Worm (Caenorhabditis elegans): ENCODE results near the gene C35A11.4.

DNA sequence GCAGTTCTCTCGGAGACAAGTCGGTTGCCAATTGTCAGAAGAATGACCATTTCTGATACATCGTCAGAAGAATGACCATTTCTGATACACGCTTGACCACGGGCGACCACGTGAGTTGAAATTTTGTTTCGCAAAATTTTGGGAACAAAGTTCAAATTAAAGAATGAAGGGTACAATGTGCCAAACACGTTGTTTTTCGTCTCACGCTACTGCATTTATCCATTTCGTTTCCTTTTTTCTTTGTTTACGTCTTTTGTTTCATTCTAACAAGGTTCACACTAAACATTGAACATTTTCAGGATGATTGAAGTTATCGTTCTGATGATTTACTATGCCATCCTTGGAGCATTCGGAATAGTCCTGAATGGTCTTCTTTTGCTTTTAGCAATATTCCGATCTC is 41.5 kb downstream of the C35A11.4 start, which contains the start of gene srd-9:
- TF ChIP-seq ZK546.5 (tag; optimal IDR thresholded peaks at IDR 0.05), result no peak
- no peak for TF ChIP-seq madf-9 (GFP tag; conservative IDR thresholded peaks at IDR 0.05)
- no peak for TF ChIP-seq nhr-28 (tag; optimal IDR thresholded peaks at IDR 0.05)
- no peak for TF ChIP-seq pqm-1 (tag; optimal IDR thresholded peaks at IDR 0.05)
- no peak for TF ChIP-seq snpc-4 (tag; optimal IDR thresholded peaks at IDR 0.05)
- no peak for TF ChIP-seq ztf-11 (tag; optimal IDR thresholded peaks at IDR 0.05)
- no peak for TF ChIP-seq fkh-10 (GFP tag; optimal IDR thresholded peaks at IDR 0.05)
- no peak for TF ChIP-seq lin-15B (tag; optimal IDR thresholded peaks at IDR 0.05)
- no peak for TF ChIP-seq unc-39 (tag; optimal IDR thresholded peaks at IDR 0.05)
- TF ChIP-seq skn-1 (tag; optimal IDR thresholded peaks at IDR 0.05), result no peak
- TF ChIP-seq attf-4 (tag; optimal IDR thresholded peaks at IDR 0.05), result no peak
- TF ChIP-seq mdl-1 (tag; optimal IDR thresholded peaks at IDR 0.05), result no peak
- TF ChIP-seq egl-27 (tag; optimal IDR thresholded peaks at IDR 0.05), result no peak
- TF ChIP-seq unc-62 (GFP tag; optimal IDR thresholded peaks at IDR 0.05 in 1 of 2), result no peak
- no peak for TF ChIP-seq unc-62 (tag; optimal IDR thresholded peaks at IDR 0.05)

Measured in whole organism, L4 larva.